Fruit fly (Drosophila melanogaster) whole organism, larva: Measurements from ENCODE around the gene CG4577.

Experiments
- noc ChIP-seq: fragments of 200-800 bp; sonication (Bioruptor generic); optimal IDR thresholded peaks from 3 replicates; lab custom pipeline; 2019; ENCODE audit warnings: missing biosample characterization, mild to moderate bottlenecking, missing genetic modification characterization, moderate library complexity

CG4577 gene

dm6 chr2L:1177522-1177921 lies 43.0 kb downstream of the CG4577 start, which contains the start of gene CG4896:
Gene CG4896 (plus strand): TSS chr2L:1177690.
- TF ChIP-seq noc: no peak

- no peak for TF ChIP-seq noc
These were observed 49.3 kb downstream of the CG4577 start, which contains the start of the genes CG5126 and Tgt for dm6 chr2L:1183799-1184198. Gene CG5126 (minus strand): TSS chr2L:1184020. Gene Tgt (plus strand): TSS chr2L:1184065.

- TF ChIP-seq noc: peak; percentile 64
These were observed 51.4 kb downstream of the CG4577 start, which contains the start of gene CG5001 for dm6 chr2L:1185642-1186497. Gene CG5001 (plus strand): TSS chr2L:1185757.
